Worm (Caenorhabditis elegans) whole organism, midembryonic: ENCODE results near the gene F53B7.7.

ENCODE experiments used
- T22C8.4 ChIP-seq: fragments of 200-800 bp; sonication (Bioruptor generic); IDR thresholded peaks from 2 replicates; pipeline ENCODE4 v1.3.6; 2022; ENCODE audit warnings: missing genetic modification characterization, missing compliant biosample characterization
- klf-2 ChIP-seq: fragments of 200-800 bp; sonication (Bioruptor generic); conservative IDR thresholded peaks from 2 replicates; pipeline ENCODE4 v1.3.6; 2022; ENCODE audit warnings: missing genetic modification reagents, missing genetic modification characterization, missing compliant biosample characterization
- ztf-23 ChIP-seq: fragments of 200-800 bp; sonication (Bioruptor generic); IDR thresholded peaks from 2 replicates; pipeline ENCODE4 v1.3.6; 2022; ENCODE audit warnings: missing genetic modification reagents, missing genetic modification characterization, missing compliant biosample characterization
- ztf-29 ChIP-seq: fragments of 200-800 bp; sonication (Bioruptor generic); IDR thresholded peaks from 2 replicates; pipeline ENCODE4 v1.3.6; 2022; ENCODE audit warnings: missing genetic modification reagents, missing genetic modification characterization, missing compliant biosample characterization

ce11 chrV:10953471-10954155, 45.3 kb upstream of the F53B7.7 start:
- TF ChIP-seq klf-2 (GFP tag; lab: Robert Waterston, UW) (no peak), ztf-23 (GFP tag; lab: Robert Waterston, UW) (no peak), ztf-29 (GFP tag; lab: Robert Waterston, UW) (no peak), T22C8.4 (no peak)
